Fruit fly (Drosophila melanogaster) whole organism, pupa: Measurements from ENCODE around the gene CG14207.

ENCODE experiments used
- CG14655 ChIP-seq: fragments of 200-800 bp; sonication (Bioruptor generic); optimal IDR thresholded peaks from 3 replicates; lab custom pipeline; 2017; ENCODE audit warnings: mild to moderate bottlenecking, missing biosample characterization, missing genetic modification reagents, missing genetic modification characterization
- CG15710 ChIP-seq: fragments of 200-800 bp; sonication (Bioruptor generic); optimal IDR thresholded peaks from 2 replicates; lab custom pipeline; 2018; ENCODE audit warnings: missing biosample characterization, mild to moderate bottlenecking, missing genetic modification characterization, moderate library complexity
- CG17806 ChIP-seq: fragments of 200-800 bp; sonication (Bioruptor generic); optimal IDR thresholded peaks from 2 replicates; lab custom pipeline; 2018; ENCODE audit warnings: missing biosample characterization, mild to moderate bottlenecking, missing genetic modification characterization, moderate library complexity
- CG32121 ChIP-seq: fragments of 200-800 bp; sonication (Bioruptor generic); IDR thresholded peaks from 2 replicates; pipeline ENCODE4 v1.3.6; 2022; ENCODE audit warnings: missing biosample characterization, missing genetic modification characterization
- CG34367 ChIP-seq: fragments of 200-800 bp; sonication (Bioruptor generic); optimal IDR thresholded peaks from 2 replicates; lab custom pipeline; 2018; ENCODE audit warnings: missing biosample characterization, mild to moderate bottlenecking, missing genetic modification characterization
- CG4496 ChIP-seq: fragments of 200-800 bp; sonication (Bioruptor generic); IDR thresholded peaks from 3 replicates; pipeline ENCODE4 v1.3.6; 2022; ENCODE audit warnings: missing biosample characterization, missing genetic modification characterization
- CG8159 ChIP-seq: fragments of 200-800 bp; sonication (Bioruptor generic); optimal IDR thresholded peaks from 3 replicates; lab custom pipeline; 2018; ENCODE audit warnings: missing biosample characterization, mild to moderate bottlenecking, missing genetic modification characterization, moderate library complexity
- CG8301 ChIP-seq: fragments of 200-800 bp; sonication (Bioruptor generic); optimal IDR thresholded peaks from 2 replicates; lab custom pipeline; 2018; ENCODE audit warnings: missing biosample characterization, mild to moderate bottlenecking, missing genetic modification characterization
- CG9948 ChIP-seq: fragments of 200-800 bp; sonication (Bioruptor generic); optimal IDR thresholded peaks from 2 replicates; lab custom pipeline; 2018; ENCODE audit warnings: missing biosample characterization, mild to moderate bottlenecking, missing genetic modification characterization, moderate library complexity
- D1 ChIP-seq: fragments of 200-800 bp; sonication (Bioruptor generic); optimal IDR thresholded peaks from 2 replicates; lab custom pipeline; 2018; ENCODE audit warnings: missing biosample characterization, mild to moderate bottlenecking, missing genetic modification characterization, moderate library complexity
- Pif1A ChIP-seq: fragments of 200-800 bp; sonication (Bioruptor generic); optimal IDR thresholded peaks from 3 replicates; lab custom pipeline; 2016; ENCODE audit warnings: missing biosample characterization, missing genetic modification characterization
- fd96Ca ChIP-seq: fragments of 200-800 bp; sonication (Bioruptor generic); IDR thresholded peaks from 3 replicates; pipeline ENCODE4 v1.3.6; 2022; ENCODE audit warnings: missing biosample characterization, missing genetic modification characterization

DNA sequence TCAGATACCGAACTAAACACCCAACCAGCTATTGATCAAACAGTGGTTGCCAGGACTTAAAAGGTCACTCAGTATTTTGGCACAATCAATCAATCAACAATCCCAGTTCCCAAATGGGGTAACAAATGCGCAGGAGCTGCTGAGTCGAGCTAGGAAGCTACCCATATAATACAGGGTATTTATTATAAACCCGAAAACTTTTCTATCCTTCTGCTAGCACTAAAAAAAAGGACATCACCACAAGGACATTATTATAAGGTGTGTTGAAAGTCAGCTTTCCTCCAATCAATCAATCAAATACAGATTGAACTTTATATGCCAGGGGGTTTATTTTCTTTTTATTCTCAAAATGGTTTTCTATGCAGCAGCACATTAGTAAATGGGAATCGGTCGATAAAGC lies 16.1 kb downstream of the CG14207 start, which contains the start of gene CG14221:
- TF ChIP-seq CG34367 (tag; lab: Kevin White, UChicago) (no peak), fd96Ca (GFP tag; lab: Robert Waterston, UW) (no peak), CG8301 (tag; lab: Kevin White, UChicago) (no peak), CG8159 (tag; lab: Kevin White, UChicago) (no peak), CG15710 (tag; lab: Kevin White, UChicago) (no peak), D1 (no peak), CG4496 (GFP tag; lab: Robert Waterston, UW) (no peak), CG14655 (GFP tag; lab: Kevin White, UChicago) (no peak), CG9948 (tag; lab: Kevin White, UChicago) (no peak), CG32121 (GFP tag; lab: Robert Waterston, UW) (no peak), CG17806 (tag; lab: Kevin White, UChicago) (no peak), Pif1A (GFP tag; lab: Kevin White, UChicago) (no peak)
